Worm (Caenorhabditis elegans) whole organism, L2 larva: ENCODE data around the gene C39H7.4.

Source experiments
- ceh-82 ChIP-seq: fragments of 150-350 bp; optimal IDR thresholded peaks from 2 replicates; lab custom pipeline; 2014; ENCODE audit warnings: missing biosample characterization, missing genetic modification characterization
- lin-11 ChIP-seq: fragments of 150-350 bp; sonication (generic microtip); optimal IDR thresholded peaks from 2 replicates; lab custom pipeline; 2014; ENCODE audit warnings: missing biosample characterization, missing genetic modification characterization, inconsistent platforms, mixed read lengths
- nhr-11 ChIP-seq: fragments of 150-350 bp; optimal IDR thresholded peaks from 2 replicates; lab custom pipeline; 2014; ENCODE audit warnings: missing biosample characterization, missing genetic modification characterization
- nhr-237 ChIP-seq: fragments of 150-350 bp; optimal IDR thresholded peaks from 2 replicates; lab custom pipeline; 2014; ENCODE audit warnings: missing biosample characterization, missing genetic modification characterization

- TF ChIP-seq ceh-82: no peak
- no peak for TF ChIP-seq lin-11 (tag; lab: Kevin White, UChicago)
- TF ChIP-seq nhr-237 (tag; lab: Kevin White, UChicago): no peak
- TF ChIP-seq nhr-11 (tag; lab: Kevin White, UChicago): no peak
These were observed 15.7 kb upstream of the C39H7.4 start, which contains the start of gene srd-12 for ce11 chrIV:5630156-5630555.
